Worm (Caenorhabditis elegans) whole organism, L4 larva: ENCODE results near the gene txt-13.

Experiments
- D1046.2 ChIP-seq: fragments of 200-800 bp; sonication (Bioruptor generic); IDR thresholded peaks from 2 replicates; pipeline ENCODE4 v1.3.6; 2022; ENCODE audit warnings: missing genetic modification characterization, missing compliant biosample characterization
- F26F4.8 ChIP-seq: fragments of 200-800 bp; sonication (Bioruptor generic); conservative IDR thresholded peaks from 2 replicates; pipeline ENCODE4 v1.3.6; 2022; ENCODE audit warnings: missing genetic modification characterization, missing compliant biosample characterization
- F49E8.2 ChIP-seq: sonication (generic microtip); optimal IDR thresholded peaks from 2 replicates; lab custom pipeline; 2016; ENCODE audit warnings: missing compliant biosample characterization, mild to moderate bottlenecking, missing genetic modification characterization, borderline replicate concordance
- R02D3.7 ChIP-seq: fragments of 150-350 bp; sonication (generic microtip); optimal IDR thresholded peaks from 3 replicates; lab custom pipeline; 2014; ENCODE audit warnings: missing biosample characterization, missing genetic modification characterization
- T26A8.4 ChIP-seq: fragments of 200-800 bp; sonication (Bioruptor generic); IDR thresholded peaks from 2 replicates; pipeline ENCODE4 v1.3.6; 2022; ENCODE audit warnings: missing genetic modification characterization, missing compliant biosample characterization
- Y48G9A.11 ChIP-seq: fragments of 200-800 bp; sonication (Bioruptor generic); IDR thresholded peaks from 2 replicates; pipeline ENCODE4 v1.3.6; 2022; ENCODE audit warnings: missing genetic modification reagents, missing genetic modification characterization, missing compliant biosample characterization
- Y5F2A.4 ChIP-seq: fragments of 200-800 bp; sonication (Bioruptor generic); optimal IDR thresholded peaks from 2 replicates; lab custom pipeline; 2018; ENCODE audit warnings: mild to moderate bottlenecking, missing genetic modification characterization, missing compliant biosample characterization
- Y75B8A.6 ChIP-seq: fragments of 200-800 bp; sonication (Bioruptor generic); IDR thresholded peaks from 2 replicates; pipeline ENCODE4 v1.3.6; 2022; ENCODE audit warnings: missing genetic modification reagents, missing genetic modification characterization, missing compliant biosample characterization
- ceh-28 ChIP-seq: fragments of 150-350 bp; optimal IDR thresholded peaks from 2 replicates; lab custom pipeline; 2014; ENCODE audit warnings: missing biosample characterization, missing genetic modification reagents, missing genetic modification characterization
- ceh-32 ChIP-seq: sonication (generic microtip); optimal IDR thresholded peaks from 2 replicates; lab custom pipeline; 2016; ENCODE audit warnings: mild to moderate bottlenecking, missing genetic modification characterization, missing compliant biosample characterization; ENCODE audit not compliant: poor library complexity
- ceh-44 ChIP-seq: fragments of 200-800 bp; sonication (Bioruptor generic); IDR thresholded peaks from 2 replicates; pipeline ENCODE4 v1.3.6; 2022; ENCODE audit warnings: missing genetic modification reagents, missing genetic modification characterization, missing compliant biosample characterization
- ceh-82 ChIP-seq: sonication (generic microtip); optimal IDR thresholded peaks from 2 replicates; lab custom pipeline; 2017; ENCODE audit warnings: missing biosample characterization, missing genetic modification characterization
- ces-1 ChIP-seq: fragments of 150-350 bp; sonication (generic microtip); optimal IDR thresholded peaks from 4 replicates; lab custom pipeline; 2014; ENCODE audit warnings: missing biosample characterization, missing genetic modification reagents, missing genetic modification characterization
- ctbp-1 ChIP-seq: fragments of 200-800 bp; sonication (Bioruptor generic); IDR thresholded peaks from 2 replicates; pipeline ENCODE4 v1.3.6; 2022; ENCODE audit warnings: missing genetic modification reagents, missing genetic modification characterization, missing compliant biosample characterization
- daf-12 ChIP-seq: fragments of 150-350 bp; optimal IDR thresholded peaks from 2 replicates; lab custom pipeline; 2014; ENCODE audit warnings: missing biosample characterization, missing genetic modification reagents, missing genetic modification characterization
- daf-16 ChIP-seq, 3 experiments: sonication (generic microtip); optimal IDR thresholded peaks; 2 replicates each; lab custom pipeline; 2016 to 2017; ENCODE audit warnings: missing genetic modification characterization in 3 of 3, missing genetic modification reagents in 3 of 3, mild to moderate bottlenecking in 2 of 3, missing compliant biosample characterization in 2 of 3, missing biosample characterization in 1 of 3, moderate library complexity in 1 of 3
- daf-19 ChIP-seq: fragments of 200-800 bp; sonication (Bioruptor generic); conservative IDR thresholded peaks from 2 replicates; pipeline ENCODE4 v1.3.6; 2022; ENCODE audit warnings: missing genetic modification characterization, missing compliant biosample characterization
- dmd-6 ChIP-seq: fragments of 200-800 bp; sonication (Bioruptor generic); IDR thresholded peaks from 2 replicates; pipeline ENCODE4 v1.3.6; 2022; ENCODE audit warnings: missing genetic modification reagents, missing genetic modification characterization, missing compliant biosample characterization
- dmd-8 ChIP-seq: fragments of 200-800 bp; sonication (Bioruptor generic); IDR thresholded peaks from 2 replicates; pipeline ENCODE4 v1.3.6; 2022; ENCODE audit warnings: missing genetic modification characterization, missing compliant biosample characterization
- fos-1 ChIP-seq: fragments of 150-350 bp; optimal IDR thresholded peaks from 2 replicates; lab custom pipeline; 2014; ENCODE audit warnings: missing biosample characterization, missing genetic modification characterization
- hlh-11 ChIP-seq: fragments of 200-800 bp; sonication (Bioruptor generic); optimal IDR thresholded peaks from 2 replicates; lab custom pipeline; 2018; ENCODE audit warnings: mild to moderate bottlenecking, missing genetic modification characterization, missing compliant biosample characterization
- hmg-1.1 ChIP-seq: fragments of 200-800 bp; sonication (Bioruptor generic); IDR thresholded peaks from 2 replicates; pipeline ENCODE4 v1.3.6; 2022; ENCODE audit warnings: missing genetic modification reagents, missing genetic modification characterization, missing compliant biosample characterization
- jun-1 ChIP-seq: fragments of 150-350 bp; optimal IDR thresholded peaks from 2 replicates; lab custom pipeline; 2014; ENCODE audit warnings: missing biosample characterization, missing genetic modification reagents, missing genetic modification characterization
- lim-7 ChIP-seq: fragments of 200-800 bp; sonication (Bioruptor generic); IDR thresholded peaks from 2 replicates; pipeline ENCODE4 v1.3.6; 2022; ENCODE audit warnings: missing genetic modification characterization, missing compliant biosample characterization
- lin-1 ChIP-seq: fragments of 200-800 bp; sonication (Bioruptor generic); IDR thresholded peaks from 2 replicates; pipeline ENCODE4 v1.3.6; 2022; ENCODE audit warnings: missing genetic modification reagents, missing genetic modification characterization, missing compliant biosample characterization
- lin-38 ChIP-seq: fragments of 200-800 bp; sonication (Bioruptor generic); IDR thresholded peaks from 2 replicates; pipeline ENCODE4 v1.3.6; 2022; ENCODE audit warnings: missing genetic modification reagents, missing genetic modification characterization, missing compliant biosample characterization
- lir-3 ChIP-seq: sonication (generic microtip); optimal IDR thresholded peaks from 2 replicates; lab custom pipeline; 2016; ENCODE audit warnings: mild to moderate bottlenecking, missing genetic modification characterization, missing compliant biosample characterization
- mdt-29 ChIP-seq: fragments of 200-800 bp; sonication (Bioruptor generic); IDR thresholded peaks from 2 replicates; pipeline ENCODE4 v1.3.6; 2022; ENCODE audit warnings: missing genetic modification reagents, missing genetic modification characterization, missing compliant biosample characterization
- mxl-2 ChIP-seq: fragments of 200-800 bp; sonication (Bioruptor generic); conservative IDR thresholded peaks from 2 replicates; pipeline ENCODE4 v1.3.6; 2022; ENCODE audit warnings: missing genetic modification reagents, missing genetic modification characterization, missing compliant biosample characterization
- mxl-3 ChIP-seq: fragments of 200-800 bp; sonication (Bioruptor generic); optimal IDR thresholded peaks from 2 replicates; lab custom pipeline; 2018; ENCODE audit warnings: mild to moderate bottlenecking, missing genetic modification characterization, missing compliant biosample characterization
- nhr-10 ChIP-seq: fragments of 150-350 bp; optimal IDR thresholded peaks from 2 replicates; lab custom pipeline; 2014; ENCODE audit warnings: missing biosample characterization, missing genetic modification characterization
- nhr-25 ChIP-seq: sonication (generic microtip); optimal IDR thresholded peaks from 2 replicates; lab custom pipeline; 2017; ENCODE audit warnings: missing genetic modification characterization, mild to moderate bottlenecking, missing compliant biosample characterization, antibody characterized with exemption, moderate library complexity, borderline replicate concordance; ENCODE audit not compliant: insufficient read depth
- nhr-28 ChIP-seq: fragments of 150-350 bp; optimal IDR thresholded peaks from 2 replicates; lab custom pipeline; 2014; ENCODE audit warnings: missing biosample characterization, missing genetic modification characterization
- nhr-41 ChIP-seq: fragments of 200-800 bp; sonication (Bioruptor generic); IDR thresholded peaks from 2 replicates; pipeline ENCODE4 v1.3.6; 2022; ENCODE audit warnings: missing genetic modification reagents, missing genetic modification characterization, missing compliant biosample characterization
- nhr-42 ChIP-seq: fragments of 200-800 bp; sonication (Bioruptor generic); IDR thresholded peaks from 2 replicates; pipeline ENCODE4 v1.3.6; 2022; ENCODE audit warnings: missing genetic modification characterization, missing compliant biosample characterization
- nhr-48 ChIP-seq: sonication (generic microtip); optimal IDR thresholded peaks from 2 replicates; lab custom pipeline; 2016; ENCODE audit warnings: mild to moderate bottlenecking, missing genetic modification characterization, missing compliant biosample characterization
- nhr-6 ChIP-seq: fragments of 150-350 bp; optimal IDR thresholded peaks from 2 replicates; lab custom pipeline; 2014; ENCODE audit warnings: missing biosample characterization, missing genetic modification characterization
- php-3 ChIP-seq: fragments of 200-800 bp; sonication (Bioruptor generic); IDR thresholded peaks from 2 replicates; pipeline ENCODE4 v1.3.6; 2022; ENCODE audit warnings: missing genetic modification reagents, missing genetic modification characterization, missing compliant biosample characterization
- rbr-2 ChIP-seq: sonication (generic microtip); optimal IDR thresholded peaks from 2 replicates; lab custom pipeline; 2016; ENCODE audit warnings: missing genotype, missing genetic modification characterization, missing compliant biosample characterization
- saeg-2 ChIP-seq: fragments of 200-800 bp; sonication (Bioruptor generic); IDR thresholded peaks from 2 replicates; pipeline ENCODE4 v1.3.6; 2022; ENCODE audit warnings: missing genetic modification reagents, missing genetic modification characterization, missing compliant biosample characterization
- sdz-12 ChIP-seq: fragments of 200-800 bp; sonication (Bioruptor generic); optimal IDR thresholded peaks from 2 replicates; lab custom pipeline; 2018; ENCODE audit warnings: mild to moderate bottlenecking, missing genetic modification characterization, missing compliant biosample characterization
- spr-1 ChIP-seq: sonication (generic microtip); optimal IDR thresholded peaks from 2 replicates; lab custom pipeline; 2016; ENCODE audit warnings: mild to moderate bottlenecking, missing genetic modification characterization, missing compliant biosample characterization
- spr-3 ChIP-seq: fragments of 200-800 bp; sonication (Bioruptor generic); optimal IDR thresholded peaks from 2 replicates; lab custom pipeline; 2018; ENCODE audit warnings: mild to moderate bottlenecking, missing genetic modification characterization, missing compliant biosample characterization
- unc-130 ChIP-seq: sonication (generic microtip); optimal IDR thresholded peaks from 2 replicates; lab custom pipeline; 2016; ENCODE audit warnings: missing genetic modification reagents, missing genetic modification characterization, missing compliant biosample characterization
- zfp-2 ChIP-seq: sonication (generic microtip); optimal IDR thresholded peaks from 2 replicates; lab custom pipeline; 2016; ENCODE audit warnings: mild to moderate bottlenecking, missing genetic modification characterization, missing compliant biosample characterization
- zfp-3 ChIP-seq: fragments of 200-800 bp; sonication (Bioruptor generic); conservative IDR thresholded peaks from 2 replicates; pipeline ENCODE4 v1.3.6; 2022; ENCODE audit warnings: missing genetic modification reagents, missing genetic modification characterization, missing compliant biosample characterization
- zip-11 ChIP-seq: fragments of 200-800 bp; sonication (Bioruptor generic); IDR thresholded peaks from 2 replicates; pipeline ENCODE4 v1.3.6; 2022; ENCODE audit warnings: missing genetic modification characterization, missing compliant biosample characterization
- zip-2 ChIP-seq: fragments of 150-350 bp; optimal IDR thresholded peaks from 2 replicates; lab custom pipeline; 2014; ENCODE audit warnings: missing biosample characterization, missing genetic modification characterization

Gene txt-13

ce11 chrII:10548778-10549671 lies 21.4 kb upstream of the txt-13 start (continued):
- TF ChIP-seq nhr-48 (tag; lab: Kevin White, UChicago): peak; percentile 74
- TF ChIP-seq ces-1 (GFP tag; lab: Kevin White, UChicago): no peak
- TF ChIP-seq nhr-25 (tag; lab: Kevin White, UChicago): peak; percentile 51
- TF ChIP-seq T26A8.4 (GFP tag; lab: Robert Waterston, UW): peak; percentile 69
- no peak for TF ChIP-seq zip-11 (GFP tag; lab: Robert Waterston, UW)
- peak; percentile 82 for TF ChIP-seq hlh-11
- peak; percentile 86 for TF ChIP-seq ctbp-1 (GFP tag; lab: Robert Waterston, UW)
- peak; percentile 38 for TF ChIP-seq jun-1 (tag; lab: Kevin White, UChicago)
- peak; percentile 85 for TF ChIP-seq mxl-3 (GFP tag; lab: Kevin White, UChicago)
- no peak for TF ChIP-seq sdz-12 (GFP tag; lab: Kevin White, UChicago)
- TF ChIP-seq Y5F2A.4: no peak
- peak; percentile 84 for TF ChIP-seq zfp-3 (GFP tag; lab: Robert Waterston, UW)
- TF ChIP-seq daf-12 (tag; lab: Kevin White, UChicago): no peak
- peak; percentile 63 for TF ChIP-seq spr-1 (tag; lab: Kevin White, UChicago)
- no peak for TF ChIP-seq zip-2 (tag; lab: Kevin White, UChicago)
- peak; percentile 11; the same call in 1 of the 2 replicates for TF ChIP-seq lin-1 (GFP tag; lab: Robert Waterston, UW)
- no peak for TF ChIP-seq lir-3 (tag; lab: Kevin White, UChicago)
- no peak for TF ChIP-seq mxl-2 (GFP tag; lab: Robert Waterston, UW)
- TF ChIP-seq lim-7: peak; percentile 74
- TF ChIP-seq hmg-1.1 (GFP tag; lab: Robert Waterston, UW): peak; percentile 88
- no peak for TF ChIP-seq spr-3
- peak; percentile 16 for TF ChIP-seq unc-130 (GFP tag; lab: Kevin White, UChicago)
- peak; percentile 75 for TF ChIP-seq mdt-29 (GFP tag; lab: Robert Waterston, UW)
- peak; percentile 19 to 21 for TF ChIP-seq daf-16 (GFP tag; optimal IDR thresholded peaks at IDR 0.05; lab: Kevin White, UChicago)
- TF ChIP-seq daf-16 (tag; optimal IDR thresholded peaks at IDR 0.05; lab: Kevin White, UChicago): peak; percentile 62
- no peak for TF ChIP-seq R02D3.7 (tag; lab: Kevin White, UChicago)
- TF ChIP-seq nhr-6 (tag; lab: Kevin White, UChicago): peak; percentile 57
- TF ChIP-seq php-3: peak; percentile 43; the same call in 1 of the 2 replicates
- peak; percentile 91 for TF ChIP-seq rbr-2 (tag; lab: Kevin White, UChicago)
- TF ChIP-seq fos-1 (tag; lab: Kevin White, UChicago): no peak
- TF ChIP-seq nhr-28 (tag; lab: Kevin White, UChicago): peak; percentile 51
- no peak for TF ChIP-seq ceh-82 (tag; lab: Kevin White, UChicago)
- TF ChIP-seq dmd-6 (GFP tag; lab: Robert Waterston, UW): peak; percentile 76
- no peak for TF ChIP-seq F49E8.2 (tag; lab: Kevin White, UChicago)
- peak; percentile 66 for TF ChIP-seq lin-38 (GFP tag; lab: Robert Waterston, UW)
- TF ChIP-seq ceh-32 (tag; lab: Kevin White, UChicago): no peak
- TF ChIP-seq D1046.2 (GFP tag; lab: Robert Waterston, UW): no peak
- TF ChIP-seq zfp-2 (tag; lab: Kevin White, UChicago): peak; percentile 1
- 0 out of 2 replicates have a peak, but pooled peaks have one; percentile 28 for TF ChIP-seq saeg-2
- TF ChIP-seq ceh-44 (GFP tag; lab: Robert Waterston, UW): 0 out of 2 replicates have a peak, but pooled peaks have one; percentile 29
- no peak for TF ChIP-seq Y75B8A.6 (GFP tag; lab: Robert Waterston, UW)
- TF ChIP-seq dmd-8: no peak
- TF ChIP-seq nhr-10 (tag; lab: Kevin White, UChicago): peak; percentile 56
- 0 out of 2 replicates have a peak, but pooled peaks have one; percentile 57 for TF ChIP-seq daf-19 (GFP tag; lab: Robert Waterston, UW)
- no peak for TF ChIP-seq F26F4.8 (GFP tag; lab: Robert Waterston, UW)
- no peak for TF ChIP-seq ceh-28 (tag; lab: Kevin White, UChicago)
- peak; percentile 74 for TF ChIP-seq nhr-42
- no peak for TF ChIP-seq Y48G9A.11 (GFP tag; lab: Robert Waterston, UW)
- 0 out of 2 replicates have a peak, but pooled peaks have one; percentile 21 for TF ChIP-seq nhr-41 (GFP tag; lab: Robert Waterston, UW)
